3 fruit fly cellular contexts compared by ENCODE assay signal in genomic region chr3L:14432252-14432651, dm6.
TF ChIP-seq lines count a peak whose summit lies in the region.

No protein-coding gene starts in this region.

- no peak for TF ChIP-seq CTCF in whole organism, embryonic (GFP tag; optimal IDR thresholded peaks at IDR 0.05; lab: Kevin White, UChicago)

TF ChIP-seq in whole organism, embryonic, 481 proteins besides CTCF, POLR2A, EP300 and RAD21:
- TF ChIP-seq caup (GFP tag; optimal IDR thresholded peaks at IDR 0.05; lab: Kevin White, UChicago; ENCODE audit: severe bottlenecking), result peak; percentile 65
- no peak for TF ChIP-seq CG16815 (GFP tag; optimal IDR thresholded peaks at IDR 0.05; lab: Kevin White, UChicago)
- no peak for TF ChIP-seq ase (GFP tag; IDR thresholded peaks at IDR 0.05; lab: Robert Waterston, UW)
- TF ChIP-seq phol (tag; optimal IDR thresholded peaks at IDR 0.05; lab: Kevin White, UChicago), result no peak
- TF ChIP-seq CG8359 (GFP tag; optimal IDR thresholded peaks at IDR 0.05; lab: Kevin White, UChicago; ENCODE audit: borderline replicate concordance), result no peak
- no peak for TF ChIP-seq CG9932 (GFP tag; IDR thresholded peaks at IDR 0.05; lab: Robert Waterston, UW)
- no peak for TF ChIP-seq CG7786 (GFP tag; optimal IDR thresholded peaks at IDR 0.05; lab: Kevin White, UChicago)
- TF ChIP-seq cas (GFP tag; IDR thresholded peaks at IDR 0.05; lab: Robert Waterston, UW), result no peak
- TF ChIP-seq CG11504 (tag; optimal IDR thresholded peaks at IDR 0.05; lab: Kevin White, UChicago), result no peak
- no peak for TF ChIP-seq CG3407 (GFP tag; optimal IDR thresholded peaks at IDR 0.05; lab: Kevin White, UChicago)
- TF ChIP-seq ind (GFP tag; optimal IDR thresholded peaks at IDR 0.05; lab: Kevin White, UChicago), result no peak
- TF ChIP-seq E2f1 (GFP tag; IDR thresholded peaks at IDR 0.05; lab: Robert Waterston, UW), result no peak
- no peak for TF ChIP-seq ftz-f1 (GFP tag; optimal IDR thresholded peaks at IDR 0.05; lab: Kevin White, UChicago)
- no peak for TF ChIP-seq CG18011 (GFP tag; optimal IDR thresholded peaks at IDR 0.05; lab: Kevin White, UChicago)
- TF ChIP-seq Scr (GFP tag; IDR thresholded peaks at IDR 0.05; lab: Robert Waterston, UW; ENCODE audit: partially characterized antibody), result no peak
- no peak for TF ChIP-seq ara (GFP tag; IDR thresholded peaks at IDR 0.05; lab: Robert Waterston, UW)
- no peak for TF ChIP-seq CG18476 (GFP tag; optimal IDR thresholded peaks at IDR 0.05; lab: Kevin White, UChicago)
- peak; percentile 84 for TF ChIP-seq sd (tag; optimal IDR thresholded peaks at IDR 0.05; lab: Kevin White, UChicago)
- peak; percentile 18 for TF ChIP-seq exex (tag; optimal IDR thresholded peaks at IDR 0.05; lab: Kevin White, UChicago)
- TF ChIP-seq Gsc (GFP tag; IDR thresholded peaks at IDR 0.05; lab: Robert Waterston, UW), result no peak
TF ChIP-seq in whole organism, embryonic: peak in this region for 3.

TF ChIP-seq in whole organism, prepupa, 60 proteins besides CTCF, POLR2A, EP300 and RAD21:
- TF ChIP-seq Eip75B (GFP tag; optimal IDR thresholded peaks at IDR 0.05; lab: Kevin White, UChicago), result no peak
- TF ChIP-seq Eip78C (GFP tag; lab: Kevin White, UChicago), result peak; percentile 35
- TF ChIP-seq pdm3 (GFP tag; optimal IDR thresholded peaks at IDR 0.05; lab: Kevin White, UChicago), result no peak
- TF ChIP-seq svp (GFP tag; lab: Kevin White, UChicago), result peak; percentile 67

TF ChIP-seq in whole organism, pupa, 21 proteins besides CTCF, POLR2A, EP300 and RAD21:
- TF ChIP-seq CG34367 (tag; optimal IDR thresholded peaks at IDR 0.05; lab: Kevin White, UChicago), result no peak
- TF ChIP-seq EcR (GFP tag; optimal IDR thresholded peaks at IDR 0.05; lab: Kevin White, UChicago), result peak; percentile 18
